Worm (Caenorhabditis elegans) whole organism, L4 larva: ENCODE data around the gene F20G2.1.

Experiments
- D1046.2 ChIP-seq: fragments of 200-800 bp; sonication (Bioruptor generic); IDR thresholded peaks from 2 replicates; pipeline ENCODE4 v1.3.6; 2022; ENCODE audit warnings: missing genetic modification characterization, missing compliant biosample characterization
- F26F4.8 ChIP-seq: fragments of 200-800 bp; sonication (Bioruptor generic); conservative IDR thresholded peaks from 2 replicates; pipeline ENCODE4 v1.3.6; 2022; ENCODE audit warnings: missing genetic modification characterization, missing compliant biosample characterization
- F37D6.2 ChIP-seq: sonication (generic microtip); optimal IDR thresholded peaks from 2 replicates; lab custom pipeline; 2016; ENCODE audit warnings: mild to moderate bottlenecking, missing genetic modification characterization, missing compliant biosample characterization
- F49E8.2 ChIP-seq: sonication (generic microtip); optimal IDR thresholded peaks from 2 replicates; lab custom pipeline; 2016; ENCODE audit warnings: missing compliant biosample characterization, mild to moderate bottlenecking, missing genetic modification characterization, borderline replicate concordance
- R02D3.7 ChIP-seq: fragments of 150-350 bp; sonication (generic microtip); optimal IDR thresholded peaks from 3 replicates; lab custom pipeline; 2014; ENCODE audit warnings: missing biosample characterization, missing genetic modification characterization
- Y105C5A.15 ChIP-seq: fragments of 200-800 bp; sonication (Bioruptor generic); IDR thresholded peaks from 2 replicates; pipeline ENCODE4 v1.3.6; 2022; ENCODE audit warnings: missing genetic modification characterization, missing compliant biosample characterization
- Y5F2A.4 ChIP-seq: fragments of 200-800 bp; sonication (Bioruptor generic); optimal IDR thresholded peaks from 2 replicates; lab custom pipeline; 2018; ENCODE audit warnings: mild to moderate bottlenecking, missing genetic modification characterization, missing compliant biosample characterization
- aha-1 ChIP-seq: fragments of 150-350 bp; peaks from one replicate; lab custom pipeline; 2014; ENCODE audit warnings: missing biosample characterization, missing genetic modification characterization
- ama-1 ChIP-seq: fragments of 150-350 bp; optimal IDR thresholded peaks from 2 replicates; lab custom pipeline; 2014; ENCODE audit warnings: inconsistent platforms, mixed read lengths
- ceh-20 ChIP-seq: fragments of 200-800 bp; sonication (Bioruptor generic); IDR thresholded peaks from 2 replicates; pipeline ENCODE4 v1.3.6; 2022; ENCODE audit warnings: missing genetic modification reagents, missing genetic modification characterization, missing compliant biosample characterization
- ceh-32 ChIP-seq: sonication (generic microtip); optimal IDR thresholded peaks from 2 replicates; lab custom pipeline; 2016; ENCODE audit warnings: mild to moderate bottlenecking, missing genetic modification characterization, missing compliant biosample characterization; ENCODE audit not compliant: poor library complexity
- ctbp-1 ChIP-seq: fragments of 200-800 bp; sonication (Bioruptor generic); IDR thresholded peaks from 2 replicates; pipeline ENCODE4 v1.3.6; 2022; ENCODE audit warnings: missing genetic modification reagents, missing genetic modification characterization, missing compliant biosample characterization
- daf-12 ChIP-seq: fragments of 150-350 bp; optimal IDR thresholded peaks from 2 replicates; lab custom pipeline; 2014; ENCODE audit warnings: missing biosample characterization, missing genetic modification reagents, missing genetic modification characterization
- daf-16 ChIP-seq, 3 experiments: sonication (generic microtip); optimal IDR thresholded peaks; 2 replicates each; lab custom pipeline; 2016 to 2017; ENCODE audit warnings: missing genetic modification characterization in 3 of 3, missing genetic modification reagents in 3 of 3, mild to moderate bottlenecking in 2 of 3, missing compliant biosample characterization in 2 of 3, missing biosample characterization in 1 of 3, moderate library complexity in 1 of 3
- daf-19 ChIP-seq: fragments of 200-800 bp; sonication (Bioruptor generic); conservative IDR thresholded peaks from 2 replicates; pipeline ENCODE4 v1.3.6; 2022; ENCODE audit warnings: missing genetic modification characterization, missing compliant biosample characterization
- daf-8 ChIP-seq: fragments of 200-800 bp; sonication (Bioruptor generic); IDR thresholded peaks from 2 replicates; pipeline ENCODE4 v1.3.6; 2022; ENCODE audit warnings: missing genetic modification characterization, missing compliant biosample characterization
- dmd-6 ChIP-seq: fragments of 200-800 bp; sonication (Bioruptor generic); IDR thresholded peaks from 2 replicates; pipeline ENCODE4 v1.3.6; 2022; ENCODE audit warnings: missing genetic modification reagents, missing genetic modification characterization, missing compliant biosample characterization
- dve-1 ChIP-seq: sonication (generic microtip); optimal IDR thresholded peaks from 2 replicates; lab custom pipeline; 2017; ENCODE audit warnings: antibody characterized with exemption, mild to moderate bottlenecking, missing genetic modification characterization, missing compliant biosample characterization; ENCODE audit not compliant: insufficient read depth
- egl-27 ChIP-seq: sonication (generic microtip); optimal IDR thresholded peaks from 3 replicates; lab custom pipeline; 2017; ENCODE audit warnings: missing biosample characterization, missing genetic modification reagents, missing genetic modification characterization
- fos-1 ChIP-seq: fragments of 150-350 bp; optimal IDR thresholded peaks from 2 replicates; lab custom pipeline; 2014; ENCODE audit warnings: missing biosample characterization, missing genetic modification characterization
- hlh-11 ChIP-seq: fragments of 200-800 bp; sonication (Bioruptor generic); optimal IDR thresholded peaks from 2 replicates; lab custom pipeline; 2018; ENCODE audit warnings: mild to moderate bottlenecking, missing genetic modification characterization, missing compliant biosample characterization
- hmg-1.1 ChIP-seq: fragments of 200-800 bp; sonication (Bioruptor generic); IDR thresholded peaks from 2 replicates; pipeline ENCODE4 v1.3.6; 2022; ENCODE audit warnings: missing genetic modification reagents, missing genetic modification characterization, missing compliant biosample characterization
- lim-7 ChIP-seq: fragments of 200-800 bp; sonication (Bioruptor generic); IDR thresholded peaks from 2 replicates; pipeline ENCODE4 v1.3.6; 2022; ENCODE audit warnings: missing genetic modification characterization, missing compliant biosample characterization
- lin-15B ChIP-seq: fragments of 150-350 bp; sonication (generic microtip); optimal IDR thresholded peaks from 3 replicates; lab custom pipeline; 2014; ENCODE audit warnings: missing biosample characterization, missing genetic modification characterization
- lir-3 ChIP-seq: sonication (generic microtip); optimal IDR thresholded peaks from 2 replicates; lab custom pipeline; 2016; ENCODE audit warnings: mild to moderate bottlenecking, missing genetic modification characterization, missing compliant biosample characterization
- madf-5 ChIP-seq, 2 experiments: fragments of 200-800 bp; sonication (Bioruptor generic); IDR thresholded peaks; 2 replicates each; pipeline ENCODE4 v1.3.6; 2022; ENCODE audit warnings: missing compliant biosample characterization in 2 of 2, missing genetic modification characterization in 2 of 2
- madf-9 ChIP-seq: fragments of 200-800 bp; sonication (Bioruptor generic); conservative IDR thresholded peaks from 2 replicates; pipeline ENCODE4 v1.3.6; 2022; ENCODE audit warnings: missing genetic modification reagents, missing genetic modification characterization, missing compliant biosample characterization
- mep-1 ChIP-seq: fragments of 150-350 bp; sonication (generic microtip); optimal IDR thresholded peaks from 3 replicates; lab custom pipeline; 2014; ENCODE audit warnings: missing biosample characterization, missing genetic modification characterization
- mes-2 ChIP-seq: sonication (generic microtip); optimal IDR thresholded peaks from 2 replicates; lab custom pipeline; 2016; ENCODE audit warnings: missing genotype, mild to moderate bottlenecking, missing genetic modification characterization, missing compliant biosample characterization; ENCODE audit not compliant: poor library complexity, severe bottlenecking
- nhr-10 ChIP-seq: fragments of 150-350 bp; optimal IDR thresholded peaks from 2 replicates; lab custom pipeline; 2014; ENCODE audit warnings: missing biosample characterization, missing genetic modification characterization
- nhr-102 ChIP-seq: sonication (generic microtip); optimal IDR thresholded peaks from 2 replicates; lab custom pipeline; 2016; ENCODE audit warnings: mild to moderate bottlenecking, missing genetic modification characterization, moderate library complexity, missing compliant biosample characterization
- nhr-111 ChIP-seq: fragments of 200-800 bp; sonication (Bioruptor generic); optimal IDR thresholded peaks from 2 replicates; lab custom pipeline; 2018; ENCODE audit warnings: mild to moderate bottlenecking, missing genetic modification characterization, missing compliant biosample characterization
- nhr-28 ChIP-seq: fragments of 150-350 bp; optimal IDR thresholded peaks from 2 replicates; lab custom pipeline; 2014; ENCODE audit warnings: missing biosample characterization, missing genetic modification characterization
- nhr-42 ChIP-seq: fragments of 200-800 bp; sonication (Bioruptor generic); IDR thresholded peaks from 2 replicates; pipeline ENCODE4 v1.3.6; 2022; ENCODE audit warnings: missing genetic modification characterization, missing compliant biosample characterization
- nhr-77 ChIP-seq: fragments of 150-350 bp; optimal IDR thresholded peaks from 2 replicates; lab custom pipeline; 2014; ENCODE audit warnings: missing biosample characterization, missing genetic modification characterization
- php-3 ChIP-seq: fragments of 200-800 bp; sonication (Bioruptor generic); IDR thresholded peaks from 2 replicates; pipeline ENCODE4 v1.3.6; 2022; ENCODE audit warnings: missing genetic modification reagents, missing genetic modification characterization, missing compliant biosample characterization
- pqm-1 ChIP-seq: sonication (generic microtip); optimal IDR thresholded peaks from 2 replicates; lab custom pipeline; 2017; ENCODE audit warnings: missing biosample characterization, missing genetic modification characterization
- rbr-2 ChIP-seq: sonication (generic microtip); optimal IDR thresholded peaks from 2 replicates; lab custom pipeline; 2016; ENCODE audit warnings: missing genotype, missing genetic modification characterization, missing compliant biosample characterization
- saeg-2 ChIP-seq: fragments of 200-800 bp; sonication (Bioruptor generic); IDR thresholded peaks from 2 replicates; pipeline ENCODE4 v1.3.6; 2022; ENCODE audit warnings: missing genetic modification reagents, missing genetic modification characterization, missing compliant biosample characterization
- sdz-12 ChIP-seq: fragments of 200-800 bp; sonication (Bioruptor generic); optimal IDR thresholded peaks from 2 replicates; lab custom pipeline; 2018; ENCODE audit warnings: mild to moderate bottlenecking, missing genetic modification characterization, missing compliant biosample characterization
- snpc-4 ChIP-seq: fragments of 150-350 bp; optimal IDR thresholded peaks from 2 replicates; lab custom pipeline; 2014; ENCODE audit warnings: missing biosample characterization, missing genetic modification characterization
- spr-3 ChIP-seq: fragments of 200-800 bp; sonication (Bioruptor generic); optimal IDR thresholded peaks from 2 replicates; lab custom pipeline; 2018; ENCODE audit warnings: mild to moderate bottlenecking, missing genetic modification characterization, missing compliant biosample characterization
- tag-97 ChIP-seq: fragments of 200-800 bp; sonication (Bioruptor generic); IDR thresholded peaks from 2 replicates; pipeline ENCODE4 v1.3.6; 2022; ENCODE audit warnings: missing genetic modification characterization, missing compliant biosample characterization
- tra-1 ChIP-seq: fragments of 200-800 bp; sonication (Bioruptor generic); IDR thresholded peaks from 2 replicates; pipeline ENCODE4 v1.3.6; 2022; ENCODE audit warnings: missing genetic modification reagents, missing genetic modification characterization, missing compliant biosample characterization
- unc-39 ChIP-seq: sonication (generic microtip); optimal IDR thresholded peaks from 2 replicates; lab custom pipeline; 2017; ENCODE audit warnings: missing biosample characterization, missing genetic modification characterization
- zag-1 ChIP-seq: fragments of 150-350 bp; optimal IDR thresholded peaks from 2 replicates; lab custom pipeline; 2014; ENCODE audit warnings: missing biosample characterization, missing genetic modification characterization

The F20G2.1 gene

DNA sequence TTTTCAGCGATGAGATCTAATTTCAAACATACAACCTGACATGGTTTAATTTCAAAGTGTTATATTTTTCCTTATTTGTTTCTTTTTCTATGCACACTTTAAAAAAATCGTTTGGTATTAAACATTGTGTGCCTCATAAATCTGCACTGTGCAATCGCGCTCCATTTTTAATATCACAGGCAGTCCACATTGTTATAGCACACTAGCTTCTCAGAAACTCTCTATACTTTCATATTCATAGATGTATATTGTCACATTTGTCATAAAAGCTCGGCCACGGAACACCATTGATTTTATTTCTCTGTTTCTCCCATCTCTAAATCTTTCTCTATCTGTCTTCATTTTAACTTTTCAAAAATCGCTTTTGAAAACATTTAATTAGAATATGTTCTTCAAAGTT lies 4.0 kb upstream of the F20G2.1 start (continued):
- TF ChIP-seq egl-27 (tag; lab: Kevin White, UChicago) (no peak), dve-1 (tag; lab: Kevin White, UChicago) (peak; percentile 64), R02D3.7 (tag; lab: Kevin White, UChicago) (no peak), ama-1 (no peak), mep-1 (tag; lab: Kevin White, UChicago) (peak; percentile 18), daf-19 (no peak), daf-12 (tag; lab: Kevin White, UChicago) (no peak), sdz-12 (GFP tag; lab: Kevin White, UChicago) (no peak), nhr-111 (GFP tag; lab: Kevin White, UChicago) (no peak), rbr-2 (peak; percentile 46), lir-3 (tag; lab: Kevin White, UChicago) (no peak), saeg-2 (GFP tag; lab: Robert Waterston, UW) (no peak), ctbp-1 (GFP tag; lab: Robert Waterston, UW) (no peak)

DNA sequence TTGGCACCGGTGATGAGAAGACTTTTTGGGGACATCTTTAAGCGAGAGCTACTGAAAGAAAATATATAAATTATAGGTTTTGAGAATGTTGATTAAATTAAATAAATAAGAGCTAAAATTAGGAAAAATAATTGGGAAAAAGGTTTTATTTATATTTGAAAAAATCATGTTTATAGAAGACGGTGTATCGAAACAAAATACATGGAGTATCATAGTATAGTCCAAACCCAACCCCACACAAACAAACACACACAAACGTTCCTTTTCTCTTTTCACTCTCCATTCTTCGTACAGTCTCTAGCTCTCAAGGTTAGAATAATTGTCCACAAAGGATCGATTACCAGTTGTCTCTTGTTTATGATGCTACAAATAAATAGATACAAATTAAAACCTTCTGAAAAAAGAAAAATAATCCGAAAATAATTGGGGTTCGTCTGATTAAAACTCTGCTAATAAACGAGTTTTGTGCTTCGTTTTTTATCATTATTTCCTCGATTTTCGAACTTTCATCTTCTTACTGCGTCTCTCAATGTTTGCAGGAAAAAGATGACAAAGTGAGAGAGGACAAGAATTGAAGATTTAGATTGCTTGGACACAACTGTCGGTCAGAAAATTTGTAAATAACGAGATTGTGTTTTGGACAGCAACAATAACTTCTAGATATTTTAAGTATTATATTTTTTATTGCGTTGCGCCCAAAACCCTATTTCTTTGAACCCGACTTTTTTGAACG lies 3.1 kb upstream of the F20G2.1 start, which contains the start of gene F20G2.2:
Gene F20G2.2 (minus strand): TSS at position 51 of the 733 bp plus-strand sequence.
- TF ChIP-seq daf-8 (GFP tag; lab: Robert Waterston, UW) (no peak), hmg-1.1 (GFP tag; lab: Robert Waterston, UW) (no peak), spr-3 (GFP tag; lab: Kevin White, UChicago) (no peak), dve-1 (tag; lab: Kevin White, UChicago) (peak; percentile 35), mes-2 (no peak), daf-16 (GFP tag; optimal IDR thresholded peaks at IDR 0.05; lab: Kevin White, UChicago) (peak in 1 of 2 experiments; percentile 2), daf-16 (tag; optimal IDR thresholded peaks at IDR 0.05; lab: Kevin White, UChicago) (peak; percentile 21), egl-27 (tag; lab: Kevin White, UChicago) (no peak), dmd-6 (GFP tag; lab: Robert Waterston, UW) (peak; percentile 45; the same call in 1 of the 2 replicates), nhr-28 (tag; lab: Kevin White, UChicago) (peak; percentile 44), lin-15B (tag; lab: Kevin White, UChicago) (no peak), Y105C5A.15 (no peak), hlh-11 (tag; lab: Kevin White, UChicago) (peak; percentile 34), fos-1 (tag; lab: Kevin White, UChicago) (no peak), D1046.2 (GFP tag; lab: Robert Waterston, UW) (no peak), daf-12 (tag; lab: Kevin White, UChicago) (no peak), tra-1 (GFP tag; lab: Robert Waterston, UW) (no peak), F37D6.2 (tag; lab: Kevin White, UChicago) (no peak), unc-39 (tag; lab: Kevin White, UChicago) (no peak), mep-1 (tag; lab: Kevin White, UChicago) (peak; percentile 1)

DNA sequence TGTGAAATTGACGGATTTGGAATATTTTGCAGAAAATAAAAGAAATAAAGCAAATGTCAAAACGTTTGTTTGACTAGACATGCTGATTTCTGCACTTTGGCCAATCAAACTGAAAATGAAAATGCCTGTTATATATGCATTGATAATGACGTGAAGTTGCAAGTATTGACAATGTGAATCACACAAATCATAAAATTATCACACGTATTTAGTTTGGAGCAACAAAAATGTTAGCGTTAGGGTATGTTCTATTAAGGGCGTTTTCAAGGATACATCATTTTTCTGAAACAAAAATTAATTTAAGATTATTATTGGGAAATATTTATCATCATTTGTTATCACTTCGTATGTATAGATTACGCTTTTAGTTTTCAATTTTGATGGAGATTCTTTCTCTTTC lies 1.6 kb downstream of the F20G2.1 start, which contains the start of gene cld-9:
Gene cld-9 (minus strand): TSS at position 81 of the 400 bp plus-strand sequence.
- TF ChIP-seq hlh-11 (tag; lab: Kevin White, UChicago) (peak; percentile 7), nhr-28 (tag; lab: Kevin White, UChicago) (peak; percentile 0), tag-97 (GFP tag; lab: Robert Waterston, UW) (no peak), nhr-77 (tag; lab: Kevin White, UChicago) (peak; percentile 28), zag-1 (tag; lab: Kevin White, UChicago) (no peak), php-3 (GFP tag; lab: Robert Waterston, UW) (0 out of 2 replicates have a peak, but pooled peaks have one; percentile 30), ceh-20 (GFP tag; lab: Robert Waterston, UW) (no peak), D1046.2 (GFP tag; lab: Robert Waterston, UW) (no peak), F49E8.2 (tag; lab: Kevin White, UChicago) (no peak), Y5F2A.4 (GFP tag; lab: Kevin White, UChicago) (no peak), daf-8 (GFP tag; lab: Robert Waterston, UW) (no peak), dmd-6 (GFP tag; lab: Robert Waterston, UW) (peak; percentile 65), F26F4.8 (GFP tag; lab: Robert Waterston, UW) (no peak), pqm-1 (tag; lab: Kevin White, UChicago) (peak; percentile 51), nhr-42 (GFP tag; lab: Robert Waterston, UW) (no peak), nhr-102 (no peak), ceh-32 (tag; lab: Kevin White, UChicago) (no peak), mep-1 (tag; lab: Kevin White, UChicago) (no peak), snpc-4 (tag; lab: Kevin White, UChicago) (no peak), aha-1 (tag; lab: Kevin White, UChicago) (no peak), madf-9 (no peak), nhr-10 (tag; lab: Kevin White, UChicago) (no peak), unc-39 (tag; lab: Kevin White, UChicago) (no peak), spr-3 (GFP tag; lab: Kevin White, UChicago) (no peak), madf-5 (GFP tag; IDR thresholded peaks at IDR 0.05; lab: Robert Waterston, UW) (no peak), lim-7 (GFP tag; lab: Robert Waterston, UW) (no peak)
